Fruit fly (Drosophila melanogaster) whole organism, embryonic: ENCODE data around the gene Ada1-2.

Source experiments
- CG11456 ChIP-seq: fragments of 200-800 bp; sonication (Bioruptor generic); IDR thresholded peaks from 3 replicates; pipeline ENCODE4 v1.3.6; 2022; ENCODE audit warnings: missing biosample characterization, missing genetic modification characterization
- CG11504 ChIP-seq: fragments of 200-800 bp; sonication (Bioruptor generic); optimal IDR thresholded peaks from 3 replicates; lab custom pipeline; 2019; ENCODE audit warnings: missing biosample characterization, mild to moderate bottlenecking, missing genetic modification characterization, moderate library complexity
- CG12219 ChIP-seq: fragments of 200-800 bp; sonication (Bioruptor generic); optimal IDR thresholded peaks from 3 replicates; lab custom pipeline; 2018; ENCODE audit warnings: missing biosample characterization, mild to moderate bottlenecking, missing genetic modification characterization
- CG15011 ChIP-seq: fragments of 200-800 bp; sonication (Bioruptor generic); optimal IDR thresholded peaks from 3 replicates; lab custom pipeline; 2018; ENCODE audit warnings: missing biosample characterization, mild to moderate bottlenecking, missing genetic modification characterization
- CG16779 ChIP-seq: fragments of 200-800 bp; sonication (Bioruptor generic); IDR thresholded peaks from 2 replicates; pipeline ENCODE4 v1.3.6; 2022; ENCODE audit warnings: missing biosample characterization, missing genetic modification characterization
- CG2116 ChIP-seq: fragments of 200-800 bp; sonication (Bioruptor generic); optimal IDR thresholded peaks from 3 replicates; lab custom pipeline; 2018; ENCODE audit warnings: missing biosample characterization, mild to moderate bottlenecking, missing genetic modification characterization
- CG2120 ChIP-seq: fragments of 200-800 bp; sonication (Bioruptor generic); optimal IDR thresholded peaks from 3 replicates; lab custom pipeline; 2016; ENCODE audit warnings: missing biosample characterization, missing genetic modification characterization
- CG2129 ChIP-seq: fragments of 200-800 bp; sonication (Bioruptor generic); IDR thresholded peaks from 2 replicates; pipeline ENCODE4 v1.3.6; 2022; ENCODE audit warnings: missing biosample characterization, missing genetic modification characterization; ENCODE audit not compliant: partially characterized antibody
- CG2202 ChIP-seq: fragments of 200-800 bp; sonication (Bioruptor generic); optimal IDR thresholded peaks from 2 replicates; lab custom pipeline; 2018; ENCODE audit warnings: missing biosample characterization, mild to moderate bottlenecking, missing genetic modification characterization
- CG33557 ChIP-seq: fragments of 200-800 bp; sonication (Bioruptor generic); optimal IDR thresholded peaks from 2 replicates; lab custom pipeline; 2019; ENCODE audit warnings: missing biosample characterization, mild to moderate bottlenecking, missing genetic modification characterization, moderate library complexity
- CG3995 ChIP-seq: fragments of 200-800 bp; sonication (Bioruptor generic); optimal IDR thresholded peaks from 3 replicates; lab custom pipeline; 2016; ENCODE audit warnings: missing biosample characterization, missing genetic modification characterization
- CG7357 ChIP-seq: fragments of 200-800 bp; sonication (Bioruptor generic); IDR thresholded peaks from 3 replicates; pipeline ENCODE4 v1.3.6; 2022; ENCODE audit warnings: missing biosample characterization, missing genetic modification characterization
- CG8388 ChIP-seq: fragments of 200-800 bp; sonication (Bioruptor generic); optimal IDR thresholded peaks from 2 replicates; lab custom pipeline; 2019; ENCODE audit warnings: missing biosample characterization, mild to moderate bottlenecking, missing genetic modification characterization, moderate library complexity
- CG9609 ChIP-seq: fragments of 200-800 bp; sonication (Bioruptor generic); optimal IDR thresholded peaks from 3 replicates; lab custom pipeline; 2016; ENCODE audit warnings: missing biosample characterization, missing genetic modification characterization
- Camta ChIP-seq: fragments of 200-800 bp; sonication (Bioruptor generic); optimal IDR thresholded peaks from 2 replicates; lab custom pipeline; 2016; ENCODE audit warnings: missing biosample characterization, missing genetic modification characterization
- Dad ChIP-seq: fragments of 200-800 bp; sonication (Bioruptor generic); optimal IDR thresholded peaks from 3 replicates; lab custom pipeline; 2016; ENCODE audit warnings: missing biosample characterization, missing genetic modification characterization
- Deaf1 ChIP-seq: fragments of 200-800 bp; optimal IDR thresholded peaks from 3 replicates; lab custom pipeline; 2019; ENCODE audit warnings: missing biosample characterization, mild to moderate bottlenecking, missing genetic modification characterization, moderate library complexity
- Dp ChIP-seq: fragments of 200-800 bp; sonication (Bioruptor generic); optimal IDR thresholded peaks from 2 replicates; lab custom pipeline; 2018; ENCODE audit warnings: missing biosample characterization, mild to moderate bottlenecking, missing genetic modification characterization, moderate library complexity
- E2f2 ChIP-seq: fragments of 200-800 bp; sonication (Bioruptor generic); IDR thresholded peaks from 2 replicates; pipeline ENCODE4 v1.3.6; 2022; ENCODE audit warnings: missing biosample characterization, missing genetic modification characterization
- ERR ChIP-seq: fragments of 200-800 bp; sonication (Bioruptor generic); optimal IDR thresholded peaks from 2 replicates; lab custom pipeline; 2016; ENCODE audit warnings: missing biosample characterization, missing genetic modification characterization
- Ets65A ChIP-seq: fragments of 200-800 bp; sonication (Bioruptor generic); peaks from one replicate; lab custom pipeline; 2016; ENCODE audit warnings: missing biosample characterization, missing genetic modification characterization
- HLH4C ChIP-seq: fragments of 200-800 bp; sonication (Bioruptor generic); IDR thresholded peaks from 3 replicates; pipeline ENCODE4 v1.3.6; 2022; ENCODE audit warnings: missing biosample characterization, missing genetic modification characterization; ENCODE audit not compliant: partially characterized antibody
- Hand ChIP-seq: fragments of 200-800 bp; sonication (Bioruptor generic); optimal IDR thresholded peaks from 2 replicates; lab custom pipeline; 2017; ENCODE audit warnings: mild to moderate bottlenecking, missing biosample characterization, missing genetic modification reagents, missing genetic modification characterization
- HmgZ ChIP-seq: fragments of 200-800 bp; sonication (Bioruptor generic); optimal IDR thresholded peaks from 2 replicates; lab custom pipeline; 2018; ENCODE audit warnings: missing biosample characterization, mild to moderate bottlenecking, missing genetic modification characterization
- Hr51 ChIP-seq, 2 experiments: fragments of 200-800 bp; sonication (Bioruptor generic); optimal IDR thresholded peaks; 2 replicates in 1 of 2; 3 replicates in 1 of 2; lab custom pipeline; 2016 to 2018; ENCODE audit warnings: missing biosample characterization in 2 of 2, missing genetic modification characterization in 2 of 2, mild to moderate bottlenecking in 1 of 2, moderate library complexity in 1 of 2
- Pdp1 ChIP-seq, 2 experiments: fragments of 200-800 bp; sonication (Bioruptor generic); optimal IDR thresholded peaks; 3 replicates each; lab custom pipeline; 2016; ENCODE audit warnings: missing biosample characterization in 2 of 2, missing genetic modification characterization in 2 of 2, mild to moderate bottlenecking in 1 of 2, moderate library complexity in 1 of 2
- Xbp1 ChIP-seq: fragments of 200-800 bp; sonication (Bioruptor generic); optimal IDR thresholded peaks from 3 replicates; lab custom pipeline; 2016; ENCODE audit warnings: missing biosample characterization, mild to moderate bottlenecking, missing genetic modification characterization
- Xrp1 ChIP-seq: fragments of 200-800 bp; sonication (Bioruptor generic); IDR thresholded peaks from 2 replicates; pipeline ENCODE4 v1.3.6; 2022; ENCODE audit warnings: missing biosample characterization, missing genetic modification characterization
- cato ChIP-seq: fragments of 200-800 bp; sonication (Bioruptor generic); optimal IDR thresholded peaks from 2 replicates; lab custom pipeline; 2016; ENCODE audit warnings: missing biosample characterization, missing genetic modification characterization, borderline replicate concordance
- chif ChIP-seq, 2 experiments: fragments of 200-800 bp; sonication (Bioruptor generic); optimal IDR thresholded peaks; 3 replicates each; lab custom pipeline; 2016; ENCODE audit warnings: missing biosample characterization in 2 of 2, missing genetic modification characterization in 2 of 2
- chn ChIP-seq: fragments of 200-800 bp; sonication (Bioruptor generic); optimal IDR thresholded peaks from 2 replicates; lab custom pipeline; 2016; ENCODE audit warnings: missing biosample characterization, missing genetic modification characterization
- crol ChIP-seq: fragments of 200-800 bp; sonication (Bioruptor generic); IDR thresholded peaks from 2 replicates; pipeline ENCODE4 v1.3.6; 2022; ENCODE audit warnings: missing biosample characterization, missing genetic modification characterization
- cwo ChIP-seq: fragments of 200-800 bp; sonication (Bioruptor generic); optimal IDR thresholded peaks from 3 replicates; lab custom pipeline; 2017; ENCODE audit warnings: missing biosample characterization, missing genetic modification characterization, mild to moderate bottlenecking, moderate library complexity, missing genetic modification reagents
- dmrt11E ChIP-seq: fragments of 200-800 bp; sonication (Bioruptor generic); optimal IDR thresholded peaks from 3 replicates; lab custom pipeline; 2018; ENCODE audit warnings: missing biosample characterization, mild to moderate bottlenecking, missing genetic modification characterization, moderate library complexity
- dysf ChIP-seq: fragments of 200-800 bp; sonication (Bioruptor generic); IDR thresholded peaks from 3 replicates; pipeline ENCODE4 v1.3.6; 2022; ENCODE audit warnings: missing biosample characterization, missing genetic modification characterization
- fd96Cb ChIP-seq: fragments of 200-800 bp; sonication (Bioruptor generic); optimal IDR thresholded peaks from 2 replicates; lab custom pipeline; 2018; ENCODE audit warnings: missing biosample characterization, mild to moderate bottlenecking, missing genetic modification characterization, moderate library complexity
- gcm ChIP-seq: fragments of 200-800 bp; sonication (Bioruptor generic); optimal IDR thresholded peaks from 2 replicates; lab custom pipeline; 2019; ENCODE audit warnings: missing biosample characterization, mild to moderate bottlenecking, missing genetic modification characterization, moderate library complexity
- klu ChIP-seq: fragments of 200-800 bp; sonication (Bioruptor generic); IDR thresholded peaks from 2 replicates; pipeline ENCODE4 v1.3.6; 2022; ENCODE audit warnings: missing biosample characterization, missing genetic modification characterization
- luna ChIP-seq: fragments of 200-800 bp; sonication (Bioruptor generic); optimal IDR thresholded peaks from 2 replicates; lab custom pipeline; 2016; ENCODE audit warnings: missing biosample characterization, missing genetic modification characterization
- mam ChIP-seq: fragments of 200-800 bp; sonication (Bioruptor generic); optimal IDR thresholded peaks from 3 replicates; lab custom pipeline; 2016; ENCODE audit warnings: missing biosample characterization, missing genetic modification characterization
- mirr ChIP-seq: fragments of 200-800 bp; sonication (Bioruptor generic); optimal IDR thresholded peaks from 3 replicates; lab custom pipeline; 2018; ENCODE audit warnings: missing biosample characterization, mild to moderate bottlenecking, missing genetic modification characterization
- phol ChIP-seq: fragments of 200-800 bp; sonication (Bioruptor generic); optimal IDR thresholded peaks from 3 replicates; lab custom pipeline; 2018; ENCODE audit warnings: missing biosample characterization, mild to moderate bottlenecking, missing genetic modification characterization, moderate library complexity
- pros ChIP-seq: fragments of 200-800 bp; sonication (Bioruptor generic); optimal IDR thresholded peaks from 3 replicates; lab custom pipeline; 2019; ENCODE audit warnings: missing biosample characterization, mild to moderate bottlenecking, missing genetic modification characterization, moderate library complexity
- psq ChIP-seq: fragments of 200-800 bp; sonication (Bioruptor generic); optimal IDR thresholded peaks from 2 replicates; lab custom pipeline; 2017; ENCODE audit warnings: missing biosample characterization, missing genetic modification characterization
- sc ChIP-seq, 3 experiments: fragments of >200 bp in 2 of 3; fragments of 200-800 bp in 1 of 3; sonication (Bioruptor generic) in 1 of 3; optimal IDR thresholded peaks; 2 replicates in 2 of 3; 3 replicates in 1 of 3; lab custom pipeline; 2017; ENCODE audit warnings: mild to moderate bottlenecking in 1 of 3, missing biosample characterization in 1 of 3, missing genetic modification characterization in 1 of 3, missing genetic modification reagents in 1 of 3
- sug ChIP-seq: fragments of 200-800 bp; optimal IDR thresholded peaks from 2 replicates; lab custom pipeline; 2019; ENCODE audit warnings: missing biosample characterization, mild to moderate bottlenecking, missing genetic modification characterization, moderate library complexity
- twi ChIP-seq: fragments of 200-800 bp; optimal IDR thresholded peaks from 2 replicates; lab custom pipeline; 2019; ENCODE audit warnings: missing biosample characterization, mild to moderate bottlenecking, missing genetic modification characterization, moderate library complexity
- zfh1 ChIP-seq: fragments of 200-800 bp; sonication (Bioruptor generic); IDR thresholded peaks from 3 replicates; pipeline ENCODE4 v1.3.6; 2022; ENCODE audit warnings: missing biosample characterization, missing genetic modification characterization

Gene Ada1-2

dm6 chr2L:12004211-12004979 lies 11.7 kb downstream of the Ada1-2 start (continued):
- TF ChIP-seq mirr (GFP tag; lab: Kevin White, UChicago) (peak; percentile 46), CG2129 (GFP tag; lab: Robert Waterston, UW) (no peak), fd96Cb (tag; lab: Kevin White, UChicago) (peak; percentile 2), CG2116 (GFP tag; lab: Kevin White, UChicago) (peak; percentile 63), pros (GFP tag; lab: Kevin White, UChicago) (peak; percentile 62), CG8388 (peak; percentile 64), CG9609 (GFP tag; lab: Kevin White, UChicago) (peak; percentile 18), twi (tag; lab: Kevin White, UChicago) (peak; percentile 26), zfh1 (no peak), mam (GFP tag; lab: Kevin White, UChicago) (peak; percentile 30), CG2120 (GFP tag; lab: Kevin White, UChicago) (peak; percentile 47), Dad (GFP tag; lab: Kevin White, UChicago) (peak; percentile 11), HmgZ (peak; percentile 56), luna (GFP tag; lab: Kevin White, UChicago) (no peak), crol (GFP tag; lab: Robert Waterston, UW) (no peak), Camta (peak; percentile 72), CG15011 (GFP tag; lab: Kevin White, UChicago) (peak; percentile 55), Hand (GFP tag; lab: Kevin White, UChicago) (no peak), chn (GFP tag; lab: Kevin White, UChicago) (peak; percentile 30), cwo (GFP tag; lab: Kevin White, UChicago) (peak; percentile 47), CG11504 (tag; lab: Kevin White, UChicago) (peak; percentile 72), CG16779 (GFP tag; lab: Robert Waterston, UW) (no peak), CG11456 (GFP tag; lab: Robert Waterston, UW) (no peak), Hr51 (GFP tag; optimal IDR thresholded peaks at IDR 0.05; lab: Kevin White, UChicago) (peak in 1 of 2 experiments; percentile 15), psq (peak; percentile 9), Ets65A (GFP tag; lab: Kevin White, UChicago) (peak; percentile 63), Pdp1 (GFP tag; optimal IDR thresholded peaks at IDR 0.05; lab: Kevin White, UChicago) (peak; percentile 46 to 55), sc (optimal IDR thresholded peaks at IDR 0.05; lab: Kevin White, UChicago) (no peak), sc (GFP tag; optimal IDR thresholded peaks at IDR 0.05; lab: Kevin White, UChicago) (peak; percentile 85), Xbp1 (peak; percentile 17), ERR (peak; percentile 32), CG7357 (GFP tag; lab: Robert Waterston, UW) (0 out of 3 replicates have a peak, but pooled peaks have one; percentile 7), Xrp1 (GFP tag; lab: Robert Waterston, UW) (no peak), dmrt11E (tag; lab: Kevin White, UChicago) (peak; percentile 70), Deaf1 (tag; lab: Kevin White, UChicago) (no peak), phol (tag; lab: Kevin White, UChicago) (peak; percentile 74), CG12219 (peak; percentile 77), CG33557 (GFP tag; lab: Kevin White, UChicago) (peak; percentile 93), HLH4C (GFP tag; lab: Robert Waterston, UW) (no peak), CG2202 (peak; percentile 88), CG3995 (GFP tag; lab: Kevin White, UChicago) (peak; percentile 4), E2f2 (GFP tag; lab: Robert Waterston, UW) (no peak), Dp (peak; percentile 39), cato (peak; percentile 63), sug (peak; percentile 85), klu (GFP tag; lab: Robert Waterston, UW) (no peak), chif (GFP tag; optimal IDR thresholded peaks at IDR 0.05; lab: Kevin White, UChicago) (peak; percentile 27 to 42), dysf (no peak), gcm (peak; percentile 68)
